Fruit fly (Drosophila melanogaster) whole organism, wandering third instar larva: ENCODE results near the gene gry.

ENCODE experiments used
- Abd-B ChIP-seq: fragments of >200 bp; optimal IDR thresholded peaks from 2 replicates; lab custom pipeline; 2017; ENCODE audit warnings: missing biosample characterization, missing genetic modification characterization
- Hr83 ChIP-seq: fragments of 200-300 bp; sonication (Bioruptor generic); optimal IDR thresholded peaks from 2 replicates; lab custom pipeline; 2016; ENCODE audit warnings: missing biosample characterization, mild to moderate bottlenecking, missing genetic modification characterization, moderate library complexity; ENCODE audit not compliant: poor library complexity, severe bottlenecking
- Mio ChIP-seq: sonication (Bioruptor generic); optimal IDR thresholded peaks from 2 replicates; lab custom pipeline; 2016; ENCODE audit warnings: missing biosample characterization, missing genetic modification characterization
- OdsH ChIP-seq: fragments of 200-800 bp; sonication (Bioruptor generic); optimal IDR thresholded peaks from 2 replicates; lab custom pipeline; 2016; ENCODE audit warnings: missing biosample characterization, mild to moderate bottlenecking, missing genetic modification characterization
- br ChIP-seq: fragments of 200-800 bp; sonication (Bioruptor generic); optimal IDR thresholded peaks from 2 replicates; lab custom pipeline; 2016; ENCODE audit warnings: missing biosample characterization, missing genetic modification characterization
- brk ChIP-seq: fragments of 200-800 bp; sonication (Bioruptor generic); optimal IDR thresholded peaks from 2 replicates; lab custom pipeline; 2016; ENCODE audit warnings: missing biosample characterization, mild to moderate bottlenecking, missing genetic modification characterization
- h ChIP-seq: fragments of 200-800 bp; sonication (Bioruptor generic); optimal IDR thresholded peaks from 3 replicates; lab custom pipeline; 2016; ENCODE audit warnings: missing biosample characterization, mild to moderate bottlenecking, missing genetic modification characterization
- lola ChIP-seq: fragments of >200 bp; optimal IDR thresholded peaks from 2 replicates; lab custom pipeline; 2017; ENCODE audit warnings: missing biosample characterization, missing genetic modification characterization
- pan ChIP-seq: fragments of >200 bp; optimal IDR thresholded peaks from 2 replicates; lab custom pipeline; 2017
- psq ChIP-seq: fragments of 200-800 bp; sonication (Bioruptor generic); optimal IDR thresholded peaks from 3 replicates; lab custom pipeline; 2017; ENCODE audit warnings: missing biosample characterization, mild to moderate bottlenecking, missing genetic modification characterization, moderate library complexity

DNA sequence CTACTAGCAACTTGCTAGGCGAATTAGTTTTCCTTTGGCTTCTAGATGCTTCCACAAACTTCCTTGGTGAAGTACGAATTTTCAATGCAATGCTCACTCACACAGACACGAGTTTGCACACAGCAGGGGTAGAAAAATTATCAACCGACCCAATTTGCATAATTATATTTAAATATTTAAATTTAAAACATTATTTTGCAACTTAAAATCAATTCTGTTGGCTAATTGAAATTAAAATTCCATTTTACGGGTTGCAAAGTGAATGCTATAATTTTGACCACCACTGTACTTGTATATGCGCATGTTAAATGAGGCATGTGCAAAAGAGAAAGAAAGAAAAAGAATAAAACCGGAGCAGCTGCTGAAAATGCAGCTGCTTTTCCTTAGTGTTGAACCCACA, 4.8 kb upstream of the gry start:
- peak; percentile 93 for TF ChIP-seq brk
- no peak for TF ChIP-seq Abd-B (GFP tag; lab: Kevin White, UChicago)
- TF ChIP-seq Mio (GFP tag; lab: Kevin White, UChicago), result no peak
- no peak for TF ChIP-seq lola
- peak; percentile 68 for TF ChIP-seq Hr83 (GFP tag; lab: Kevin White, UChicago)
- TF ChIP-seq psq, result peak; percentile 95
- TF ChIP-seq pan (lab: Kevin White, UChicago), result no peak
- peak; percentile 97 for TF ChIP-seq h
- TF ChIP-seq OdsH, result peak; percentile 97
- TF ChIP-seq br (GFP tag; lab: Kevin White, UChicago), result peak; percentile 92
